Fruit fly (Drosophila melanogaster) whole organism, embryonic: ENCODE data around the gene RpLP1.

Source experiments
- CG11247 ChIP-seq: fragments of 200-800 bp; sonication (Bioruptor generic); IDR thresholded peaks from 2 replicates; pipeline ENCODE4 v1.3.6; 2022; ENCODE audit warnings: missing biosample characterization, missing genetic modification characterization
- CG14710 ChIP-seq: fragments of 200-800 bp; sonication (Bioruptor generic); optimal IDR thresholded peaks from 3 replicates; lab custom pipeline; 2019; ENCODE audit warnings: missing biosample characterization, mild to moderate bottlenecking, missing genetic modification characterization, moderate library complexity
- CG15514 ChIP-seq: fragments of 200-800 bp; sonication (Bioruptor generic); optimal IDR thresholded peaks from 3 replicates; lab custom pipeline; 2017; ENCODE audit warnings: missing biosample characterization, missing genetic modification characterization, mild to moderate bottlenecking, moderate library complexity, missing genetic modification reagents
- CG17568 ChIP-seq: fragments of 200-800 bp; sonication (Bioruptor generic); optimal IDR thresholded peaks from 2 replicates; lab custom pipeline; 2018; ENCODE audit warnings: missing biosample characterization, mild to moderate bottlenecking, missing genetic modification characterization, moderate library complexity
- CG30020 ChIP-seq: fragments of 200-800 bp; optimal IDR thresholded peaks from 2 replicates; lab custom pipeline; 2019; ENCODE audit warnings: missing biosample characterization, mild to moderate bottlenecking, missing genetic modification characterization, moderate library complexity
- CG34224 ChIP-seq: fragments of 200-800 bp; sonication (Bioruptor generic); IDR thresholded peaks from 3 replicates; pipeline ENCODE4 v1.3.6; 2022; ENCODE audit warnings: missing biosample characterization, missing genetic modification characterization; ENCODE audit not compliant: partially characterized antibody
- CG4730 ChIP-seq: fragments of 200-800 bp; sonication (Bioruptor generic); IDR thresholded peaks from 2 replicates; pipeline ENCODE4 v1.3.6; 2022; ENCODE audit warnings: missing biosample characterization, missing genetic modification characterization
- CG6254 ChIP-seq: fragments of 200-800 bp; sonication (Bioruptor generic); optimal IDR thresholded peaks from 3 replicates; lab custom pipeline; 2017; ENCODE audit warnings: mild to moderate bottlenecking, missing biosample characterization, missing genetic modification reagents, missing genetic modification characterization
- CG9609 ChIP-seq: fragments of 200-800 bp; sonication (Bioruptor generic); optimal IDR thresholded peaks from 3 replicates; lab custom pipeline; 2016; ENCODE audit warnings: missing biosample characterization, missing genetic modification characterization
- CG9932 ChIP-seq: fragments of 200-800 bp; sonication (Bioruptor generic); IDR thresholded peaks from 2 replicates; pipeline ENCODE4 v1.3.6; 2022; ENCODE audit warnings: missing biosample characterization, missing genetic modification characterization
- D19B ChIP-seq: fragments of 200-800 bp; sonication (Bioruptor generic); optimal IDR thresholded peaks from 2 replicates; lab custom pipeline; 2017; ENCODE audit warnings: missing biosample characterization, mild to moderate bottlenecking, missing genetic modification characterization
- Dek ChIP-seq: fragments of 200-800 bp; sonication (Bioruptor generic); optimal IDR thresholded peaks from 3 replicates; lab custom pipeline; 2019; ENCODE audit warnings: missing biosample characterization, mild to moderate bottlenecking, missing genetic modification characterization, moderate library complexity
- Doc3 ChIP-seq: fragments of 200-800 bp; sonication (Bioruptor generic); IDR thresholded peaks from 3 replicates; pipeline ENCODE4 v1.3.6; 2022; ENCODE audit warnings: missing biosample characterization, missing genetic modification characterization; ENCODE audit not compliant: partially characterized antibody
- Gsc ChIP-seq: fragments of 200-800 bp; sonication (Bioruptor generic); IDR thresholded peaks from 2 replicates; pipeline ENCODE4 v1.3.6; 2022; ENCODE audit warnings: missing biosample characterization, missing genetic modification characterization
- HLH3B ChIP-seq: fragments of 200-800 bp; sonication (Bioruptor generic); IDR thresholded peaks from 2 replicates; pipeline ENCODE4 v1.3.6; 2022; ENCODE audit warnings: missing biosample characterization, missing genetic modification characterization
- Hand ChIP-seq: fragments of 200-800 bp; sonication (Bioruptor generic); optimal IDR thresholded peaks from 2 replicates; lab custom pipeline; 2017; ENCODE audit warnings: mild to moderate bottlenecking, missing biosample characterization, missing genetic modification reagents, missing genetic modification characterization
- Hey ChIP-seq: fragments of 200-800 bp; sonication (Bioruptor generic); optimal IDR thresholded peaks from 3 replicates; lab custom pipeline; 2018; ENCODE audit warnings: missing biosample characterization, mild to moderate bottlenecking, missing genetic modification characterization
- Hr3 ChIP-seq: fragments of 200-800 bp; sonication (Bioruptor generic); optimal IDR thresholded peaks from 3 replicates; lab custom pipeline; 2016; ENCODE audit warnings: missing biosample characterization, missing genetic modification characterization
- Hr78 ChIP-seq, 2 experiments: fragments of 200-800 bp in 1 of 2; fragments of >200 bp in 1 of 2; sonication (Bioruptor generic) in 1 of 2; optimal IDR thresholded peaks; 2 replicates each; lab custom pipeline; 2017 to 2019; ENCODE audit warnings: missing biosample characterization in 2 of 2, missing genetic modification characterization in 2 of 2, mild to moderate bottlenecking in 1 of 2, moderate library complexity in 1 of 2
- NFAT ChIP-seq: fragments of 200-800 bp; sonication (Bioruptor generic); IDR thresholded peaks from 2 replicates; pipeline ENCODE4 v1.3.6; 2022; ENCODE audit warnings: missing biosample characterization, missing genetic modification characterization
- Nf-YB ChIP-seq: fragments of 200-800 bp; sonication (Bioruptor generic); optimal IDR thresholded peaks from 3 replicates; lab custom pipeline; 2019; ENCODE audit warnings: missing biosample characterization, mild to moderate bottlenecking, missing genetic modification characterization, moderate library complexity
- Spps ChIP-seq: fragments of 200-800 bp; sonication (Bioruptor generic); optimal IDR thresholded peaks from 2 replicates; lab custom pipeline; 2018; ENCODE audit warnings: missing biosample characterization, mild to moderate bottlenecking, missing genetic modification characterization
- Sry-δ ChIP-seq: fragments of 200-800 bp; sonication (Bioruptor generic); optimal IDR thresholded peaks from 2 replicates; lab custom pipeline; 2016; ENCODE audit warnings: missing biosample characterization, missing genetic modification characterization
- Vsx1 ChIP-seq: fragments of 200-800 bp; sonication (Bioruptor generic); optimal IDR thresholded peaks from 2 replicates; lab custom pipeline; 2017; ENCODE audit warnings: missing biosample characterization, mild to moderate bottlenecking, missing genetic modification characterization, missing genetic modification reagents
- ash1 ChIP-seq: fragments of 200-800 bp; sonication (Bioruptor generic); optimal IDR thresholded peaks from 2 replicates; lab custom pipeline; 2018; ENCODE audit warnings: missing biosample characterization, mild to moderate bottlenecking, missing genetic modification characterization
- bcd ChIP-seq: fragments of 200-800 bp; sonication (Bioruptor generic); optimal IDR thresholded peaks from 2 replicates; lab custom pipeline; 2017; ENCODE audit warnings: missing biosample characterization, mild to moderate bottlenecking, missing genetic modification characterization
- bigmax ChIP-seq: fragments of 200-800 bp; sonication (Bioruptor generic); optimal IDR thresholded peaks from 2 replicates; lab custom pipeline; 2018; ENCODE audit warnings: missing biosample characterization, mild to moderate bottlenecking, missing genetic modification characterization
- fd102C ChIP-seq: fragments of 200-800 bp; sonication (Bioruptor generic); optimal IDR thresholded peaks from 2 replicates; lab custom pipeline; 2018; ENCODE audit warnings: missing biosample characterization, mild to moderate bottlenecking, missing genetic modification characterization, moderate library complexity
- grn ChIP-seq: fragments of 200-800 bp; sonication (Bioruptor generic); optimal IDR thresholded peaks from 3 replicates; lab custom pipeline; 2017; ENCODE audit warnings: missing biosample characterization, missing genetic modification characterization
- gsb ChIP-seq: fragments of 200-800 bp; sonication (Bioruptor generic); IDR thresholded peaks from 2 replicates; pipeline ENCODE4 v1.3.6; 2022; ENCODE audit warnings: missing biosample characterization, missing genetic modification characterization
- hb ChIP-seq: fragments of 200-800 bp; sonication (Bioruptor generic); IDR thresholded peaks from 3 replicates; pipeline ENCODE4 v1.3.6; 2022; ENCODE audit warnings: missing biosample characterization, missing genetic modification characterization; ENCODE audit not compliant: partially characterized antibody
- lov ChIP-seq, 2 experiments: fragments of 200-800 bp in 1 of 2; fragments of >200 bp in 1 of 2; sonication (Bioruptor generic) in 1 of 2; IDR thresholded peaks in 1 of 2; optimal IDR thresholded peaks in 1 of 2; 2 replicates in 1 of 2; 3 replicates in 1 of 2; pipeline versions ENCODE4 v1.3.6 to Lab custom; 2017 to 2022; ENCODE audit warnings: missing biosample characterization in 1 of 2, missing genetic modification characterization in 1 of 2
- mld ChIP-seq: fragments of 200-800 bp; sonication (Bioruptor generic); IDR thresholded peaks from 3 replicates; pipeline ENCODE4 v1.3.6; 2022; ENCODE audit warnings: missing biosample characterization, missing genetic modification characterization; ENCODE audit not compliant: partially characterized antibody
- pzg ChIP-seq: fragments of 200-800 bp; sonication (Bioruptor generic); optimal IDR thresholded peaks from 3 replicates; lab custom pipeline; 2018; ENCODE audit warnings: missing biosample characterization, mild to moderate bottlenecking, missing genetic modification characterization, moderate library complexity
- repo ChIP-seq: fragments of 200-800 bp; sonication (Bioruptor generic); optimal IDR thresholded peaks from 2 replicates; lab custom pipeline; 2016; ENCODE audit warnings: missing biosample characterization, missing genetic modification characterization
- sim ChIP-seq: fragments of 200-800 bp; sonication (Bioruptor generic); IDR thresholded peaks from 2 replicates; pipeline ENCODE4 v1.3.6; 2022; ENCODE audit warnings: missing biosample characterization, missing genetic modification characterization
- sug ChIP-seq: fragments of 200-800 bp; optimal IDR thresholded peaks from 2 replicates; lab custom pipeline; 2019; ENCODE audit warnings: missing biosample characterization, mild to moderate bottlenecking, missing genetic modification characterization, moderate library complexity
- tin ChIP-seq: fragments of 200-800 bp; sonication (Bioruptor generic); optimal IDR thresholded peaks from 3 replicates; lab custom pipeline; 2016; ENCODE audit warnings: missing biosample characterization, missing genetic modification characterization
- tna ChIP-seq: fragments of 200-800 bp; sonication (Bioruptor generic); IDR thresholded peaks from 2 replicates; pipeline ENCODE4 v1.3.6; 2022; ENCODE audit warnings: missing biosample characterization, missing genetic modification characterization; ENCODE audit not compliant: partially characterized antibody
- trh ChIP-seq: fragments of 200-800 bp; sonication (Bioruptor generic); optimal IDR thresholded peaks from 2 replicates; lab custom pipeline; 2016; ENCODE audit warnings: missing biosample characterization, missing genetic modification characterization

Gene RpLP1

dm6 chr2L:419620-420184, at the start of gene RpLP1, which contains the start of gene CG13690 (continued):
- peak; percentile 80 for TF ChIP-seq CG17568 (GFP tag; lab: Kevin White, UChicago)
- peak; percentile 10 for TF ChIP-seq trh (GFP tag; lab: Kevin White, UChicago)
- TF ChIP-seq D19B (GFP tag; lab: Kevin White, UChicago): peak; percentile 31
- no peak for TF ChIP-seq mld (GFP tag; lab: Robert Waterston, UW)
- TF ChIP-seq CG4730: no peak
- TF ChIP-seq repo: peak; percentile 40
- TF ChIP-seq tna (GFP tag; lab: Robert Waterston, UW): no peak
- no peak for TF ChIP-seq lov (optimal IDR thresholded peaks at IDR 0.05; lab: Kevin White, UChicago)
- peak; percentile 77; the same call in 2 of the 3 replicates for TF ChIP-seq lov (GFP tag; IDR thresholded peaks at IDR 0.05; lab: Robert Waterston, UW)
- TF ChIP-seq Hr3 (GFP tag; lab: Kevin White, UChicago): peak; percentile 1
- peak; percentile 69; the same call in 1 of the 2 replicates for TF ChIP-seq NFAT (GFP tag; lab: Robert Waterston, UW)
- peak; percentile 81 for TF ChIP-seq Hand (GFP tag; lab: Kevin White, UChicago)
- peak; percentile 76 for TF ChIP-seq CG30020 (tag; lab: Kevin White, UChicago)
- TF ChIP-seq Gsc (GFP tag; lab: Robert Waterston, UW): no peak
- peak; percentile 88 for TF ChIP-seq CG15514
- TF ChIP-seq CG9932: peak; percentile 49
- peak; percentile 71 for TF ChIP-seq Nf-YB
- peak; percentile 71 for TF ChIP-seq fd102C (GFP tag; lab: Kevin White, UChicago)
- peak; percentile 49; the same call in 1 of the 2 replicates for TF ChIP-seq HLH3B (GFP tag; lab: Robert Waterston, UW)
- TF ChIP-seq Dek (tag; lab: Kevin White, UChicago): peak; percentile 61
- peak; percentile 58 for TF ChIP-seq gsb (GFP tag; lab: Robert Waterston, UW)
- peak; percentile 93 for TF ChIP-seq CG14710 (tag; lab: Kevin White, UChicago)
- peak; percentile 53 for TF ChIP-seq bigmax (GFP tag; lab: Kevin White, UChicago)
- no peak for TF ChIP-seq hb
- no peak for TF ChIP-seq ash1
- no peak for TF ChIP-seq CG34224
- no peak for TF ChIP-seq CG11247 (GFP tag; lab: Robert Waterston, UW)
- peak; percentile 85 for TF ChIP-seq bcd (GFP tag; lab: Kevin White, UChicago)
- TF ChIP-seq Sry-δ (GFP tag; lab: Kevin White, UChicago): peak; percentile 58
- peak; percentile 66 for TF ChIP-seq grn (GFP tag; lab: Kevin White, UChicago)
- TF ChIP-seq tin (GFP tag; lab: Kevin White, UChicago): peak; percentile 26
- peak; percentile 54 for TF ChIP-seq Spps (tag; lab: Kevin White, UChicago)
- TF ChIP-seq sim (GFP tag; lab: Robert Waterston, UW): peak; percentile 51; the same call in 1 of the 2 replicates
- TF ChIP-seq CG9609: peak; percentile 60
- no peak for TF ChIP-seq Doc3 (GFP tag; lab: Robert Waterston, UW)

dm6 chr2L:371747-372146, 48.0 kb upstream of the RpLP1 start:
- TF ChIP-seq grn (GFP tag; lab: Kevin White, UChicago): peak; percentile 94
- TF ChIP-seq pzg (GFP tag; lab: Kevin White, UChicago): no peak
- no peak for TF ChIP-seq Hr78 (GFP tag; optimal IDR thresholded peaks at IDR 0.05; lab: Kevin White, UChicago)
- TF ChIP-seq Hey (tag; lab: Kevin White, UChicago): peak; percentile 37
- peak; percentile 21 for TF ChIP-seq Vsx1
- no peak for TF ChIP-seq CG6254 (GFP tag; lab: Kevin White, UChicago)
- TF ChIP-seq sug (tag; lab: Kevin White, UChicago): peak; percentile 21
